Fruit fly (Drosophila melanogaster) ovary, adult (tissue): ENCODE results near the gene tub.

Source experiments
- CG17801 ChIP-seq: fragments of 200-800 bp; optimal IDR thresholded peaks from 2 replicates; lab custom pipeline; 2019; ENCODE audit warnings: missing biosample characterization, mild to moderate bottlenecking, missing genetic modification characterization, moderate library complexity; ENCODE audit not compliant: partially characterized antibody

Gene tub

dm6 chr3R:4433441-4434077, 46.0 kb downstream of the tub start, which contains the start of the genes eIF3a and CG1074:
eIF3a (minus strand) TSS chr3R:4433895.
CG1074 (plus strand) TSS chr3R:4433965.
- TF ChIP-seq CG17801, result peak; percentile 76

DNA sequence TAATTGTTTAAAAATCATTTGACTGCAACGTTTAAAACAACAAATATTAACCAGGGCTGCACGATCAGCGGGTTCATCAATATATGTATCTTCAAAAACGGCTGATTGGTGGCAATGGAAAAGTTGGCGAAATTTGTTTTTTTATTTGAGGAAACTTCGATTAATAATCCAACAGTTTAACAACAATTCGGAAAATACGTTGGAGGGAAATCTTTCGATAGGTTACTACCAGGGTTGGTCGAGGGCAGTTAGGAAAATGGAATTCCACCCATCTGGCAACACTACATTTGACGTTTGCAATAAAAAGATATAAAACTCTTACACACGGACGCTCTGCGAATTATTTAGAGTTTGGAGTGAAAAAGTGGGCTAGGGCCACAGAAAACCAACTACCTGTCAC, 49.6 kb downstream of the tub start, which contains the start of the genes Lipt2 and CG14650:
Gene Lipt2 (minus strand): TSS at position 217 of the 400 bp plus-strand sequence.
Gene CG14650 (plus strand): TSS at position 275 of the 400 bp plus-strand sequence.
- peak; percentile 55 for TF ChIP-seq CG17801

DNA sequence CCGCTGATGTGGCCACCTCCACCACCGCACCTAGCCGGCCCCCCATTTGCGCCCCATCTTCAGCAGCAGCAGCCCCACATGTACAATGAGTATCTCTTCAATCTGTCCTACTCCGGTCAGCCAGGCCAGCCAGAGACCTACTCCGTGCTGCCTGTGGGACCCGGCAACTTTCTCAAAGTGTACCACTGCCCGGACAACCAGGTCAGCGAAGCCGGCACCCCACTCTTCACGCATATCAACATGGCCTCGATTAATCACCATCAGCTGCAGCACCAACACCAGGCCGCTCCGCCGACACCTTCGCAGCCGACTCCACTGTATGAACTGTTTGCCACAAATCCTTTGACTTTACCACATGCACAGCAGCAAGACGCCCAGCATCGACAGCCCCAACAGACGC, 50.3 kb downstream of the tub start:
- TF ChIP-seq CG17801, result no peak
